Worm (Caenorhabditis elegans): ENCODE measurements around the gene tex-2.

DNA sequence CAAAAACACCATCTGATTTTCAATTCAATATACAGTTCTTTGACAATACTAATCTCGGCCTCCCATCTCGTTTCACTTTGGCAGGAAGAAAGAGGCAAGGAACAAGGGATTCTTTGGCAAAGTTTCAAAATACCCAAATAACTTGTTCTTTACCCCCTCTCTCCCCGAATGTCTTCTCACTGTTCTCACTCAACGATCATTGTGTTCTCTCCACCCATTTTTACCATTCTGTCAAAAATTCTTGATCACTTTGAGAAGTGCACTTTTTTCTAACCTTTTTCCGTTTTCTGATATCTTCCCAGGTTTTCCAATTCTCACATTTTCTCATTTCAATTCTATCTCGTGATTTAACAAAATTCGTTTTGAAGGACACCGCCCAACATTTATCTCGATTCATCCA, 19.3 kb downstream of the tex-2 start, which contains the start of gene H41C03.1:
- TF ChIP-seq nhr-76 (tag; optimal IDR thresholded peaks at IDR 0.05) (no peak), nhr-77 (tag; optimal IDR thresholded peaks at IDR 0.05) (no peak), tra-1 (GFP tag; IDR thresholded peaks at IDR 0.05) (no peak), nhr-11 (tag; optimal IDR thresholded peaks at IDR 0.05) (no peak), gei-8 (GFP tag; optimal IDR thresholded peaks at IDR 0.05) (no peak), pqm-1 (tag; optimal IDR thresholded peaks at IDR 0.05) (no peak), F49E8.2 (tag; optimal IDR thresholded peaks at IDR 0.05; ENCODE audit: borderline replicate concordance) (no peak), hif-1 (tag; optimal IDR thresholded peaks at IDR 0.05) (no peak), mdl-1 (tag; optimal IDR thresholded peaks at IDR 0.05) (no peak), sdz-12 (GFP tag; optimal IDR thresholded peaks at IDR 0.05) (no peak), spr-1 (tag; optimal IDR thresholded peaks at IDR 0.05) (no peak), lin-39 (tag; optimal IDR thresholded peaks at IDR 0.05) (no peak)

Measured in whole organism, L4 larva.